Fruit fly (Drosophila melanogaster): ENCODE measurements around the gene Ran-like.

dm6 chr3L:15501646-15501972 is 16.4 kb upstream of the Ran-like start:
- TF ChIP-seq Sox15 (GFP tag; optimal IDR thresholded peaks at IDR 0.05) (no peak), acj6 (GFP tag; optimal IDR thresholded peaks at IDR 0.05) (no peak), CG16779 (tag; optimal IDR thresholded peaks at IDR 0.05) (no peak), Eip75B (GFP tag; optimal IDR thresholded peaks at IDR 0.05) (no peak), Smox (GFP tag; optimal IDR thresholded peaks at IDR 0.05) (no peak), CG11294 (GFP tag; IDR thresholded peaks at IDR 0.05) (no peak), Hr39 (GFP tag; optimal IDR thresholded peaks at IDR 0.05) (no peak), CG10631 (GFP tag; optimal IDR thresholded peaks at IDR 0.05) (no peak), OdsH (GFP tag; optimal IDR thresholded peaks at IDR 0.05) (no peak), CG8319 (GFP tag; optimal IDR thresholded peaks at IDR 0.05) (no peak)
